Worm (Caenorhabditis elegans): ENCODE measurements around the gene Y38C1AA.19.

The Y38C1AA.19 gene

DNA sequence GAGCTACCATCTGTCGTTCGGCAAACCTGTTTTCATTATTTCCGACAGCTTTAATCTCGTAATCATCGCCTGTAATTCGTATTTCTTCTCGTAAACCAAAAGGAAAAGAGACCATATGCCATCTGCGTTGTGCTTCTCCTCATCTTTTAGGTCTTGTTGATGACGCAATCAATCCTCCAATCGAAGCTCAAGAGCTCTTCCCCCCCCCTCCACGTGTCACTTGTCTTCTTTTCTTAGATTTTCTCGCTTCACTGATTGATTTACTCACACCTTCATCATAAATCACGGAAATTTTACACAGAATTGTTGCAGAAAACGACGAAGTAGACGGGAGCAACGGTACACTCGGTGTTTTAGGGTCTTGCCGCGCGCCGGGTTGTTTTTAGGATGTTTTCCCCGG is 18.7 kb downstream of the Y38C1AA.19 start, which contains the start of gene tcl-2:
TSS of gene tcl-2 (plus strand) at position 388 of the 400 bp plus-strand sequence.
- TF ChIP-seq nhr-102 (tag; optimal IDR thresholded peaks at IDR 0.05) (no peak), R02D3.7 (tag; optimal IDR thresholded peaks at IDR 0.05) (no peak), lin-39 (tag; optimal IDR thresholded peaks at IDR 0.05) (no peak), Y5F2A.4 (GFP tag; optimal IDR thresholded peaks at IDR 0.05) (no peak)

- TF ChIP-seq nhr-76 (tag; optimal IDR thresholded peaks at IDR 0.05): no peak
- no peak for TF ChIP-seq daf-16 (GFP tag; optimal IDR thresholded peaks at IDR 0.05)
- TF ChIP-seq daf-16 (tag; optimal IDR thresholded peaks at IDR 0.05): no peak
- TF ChIP-seq spr-1 (tag; optimal IDR thresholded peaks at IDR 0.05): no peak
- no peak for TF ChIP-seq ces-1 (GFP tag; optimal IDR thresholded peaks at IDR 0.05)
- TF ChIP-seq nhr-28 (tag; optimal IDR thresholded peaks at IDR 0.05): no peak
- no peak for TF ChIP-seq nhr-25 (tag; optimal IDR thresholded peaks at IDR 0.05; ENCODE audit: borderline replicate concordance, insufficient read depth)
- TF ChIP-seq arid-1 (GFP tag; conservative IDR thresholded peaks at IDR 0.05): no peak
- no peak for TF ChIP-seq unc-39 (tag; optimal IDR thresholded peaks at IDR 0.05)
- TF ChIP-seq cey-2 (tag; optimal IDR thresholded peaks at IDR 0.05; ENCODE audit: borderline replicate concordance, insufficient read depth): no peak
- no peak for TF ChIP-seq snpc-4 (tag; optimal IDR thresholded peaks at IDR 0.05)
- no peak for TF ChIP-seq lin-39 (tag; optimal IDR thresholded peaks at IDR 0.05)
- no peak for TF ChIP-seq F26F4.8 (GFP tag; conservative IDR thresholded peaks at IDR 0.05)
Observed at ce11 chrIV:179700-180099, 19.7 kb downstream of the Y38C1AA.19 start.

DNA sequence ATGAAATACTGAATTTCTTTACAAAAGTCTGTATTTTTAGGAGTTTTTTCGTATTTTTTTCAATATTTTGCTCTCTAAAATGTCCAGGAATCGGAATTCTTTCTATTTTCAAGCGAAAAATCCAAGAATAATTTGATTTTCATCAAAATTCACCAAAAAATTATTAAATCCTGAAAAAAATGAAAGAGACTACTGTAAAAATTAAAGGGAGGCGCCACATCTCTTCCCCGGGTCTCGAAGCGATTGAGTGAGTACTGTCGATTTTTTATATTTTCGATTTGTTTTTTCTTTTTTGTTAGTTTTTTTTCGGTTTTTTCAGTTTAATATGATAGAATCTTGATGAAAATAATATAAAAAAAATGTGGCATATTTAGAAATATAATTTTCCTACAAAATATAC is 23.6 kb downstream of the Y38C1AA.19 start:
- TF ChIP-seq aha-1 (tag) (peak; percentile 59), pha-4 (GFP tag; IDR thresholded peaks at IDR 0.05) (no peak), pha-4 (tag; optimal IDR thresholded peaks at IDR 0.05) (no peak), F10B5.3 (tag; optimal IDR thresholded peaks at IDR 0.05) (no peak)

ce11 chrIV:184184-184583 is 24.2 kb downstream of the Y38C1AA.19 start, which contains the start of gene pnc-1:
pnc-1 (plus strand) TSS chrIV:184484.
- TF ChIP-seq unc-62 (GFP tag; optimal IDR thresholded peaks at IDR 0.05 in 1 of 2) (peak in 1 of 2 experiments; percentile 63), unc-62 (tag; optimal IDR thresholded peaks at IDR 0.05) (no peak), ceh-62 (tag; optimal IDR thresholded peaks at IDR 0.05) (no peak)

ce11 chrIV:186110-186509 is 26.1 kb downstream of the Y38C1AA.19 start:
- TF ChIP-seq nhr-11 (tag; optimal IDR thresholded peaks at IDR 0.05) (peak; percentile 31), rbr-2 (tag; optimal IDR thresholded peaks at IDR 0.05) (peak; percentile 13), ceh-44 (GFP tag; IDR thresholded peaks at IDR 0.05) (no peak), aha-1 (tag) (peak; percentile 5), unc-130 (GFP tag; optimal IDR thresholded peaks at IDR 0.05) (no peak)

- TF ChIP-seq daf-19 (GFP tag; conservative IDR thresholded peaks at IDR 0.05) (no peak), mes-2 (tag; optimal IDR thresholded peaks at IDR 0.05; ENCODE audit: poor library complexity, severe bottlenecking) (no peak), nhr-41 (GFP tag; IDR thresholded peaks at IDR 0.05) (0 out of 2 replicates have a peak, but pooled peaks have one; percentile 43), set-16 (GFP tag; IDR thresholded peaks at IDR 0.05) (no peak), cey-2 (tag; optimal IDR thresholded peaks at IDR 0.05; ENCODE audit: borderline replicate concordance, insufficient read depth) (no peak), fkh-10 (GFP tag; optimal IDR thresholded peaks at IDR 0.05) (no peak), unc-62 (GFP tag; optimal IDR thresholded peaks at IDR 0.05 in 1 of 2) (peak in 1 of 2 experiments; percentile 25), unc-62 (tag; optimal IDR thresholded peaks at IDR 0.05) (no peak), ZK546.5 (tag; optimal IDR thresholded peaks at IDR 0.05) (no peak), duxl-1 (tag; optimal IDR thresholded peaks at IDR 0.05; ENCODE audit: poor library complexity) (no peak), fos-1 (tag; optimal IDR thresholded peaks at IDR 0.05) (no peak), T20F7.1 (GFP tag; optimal IDR thresholded peaks at IDR 0.05) (no peak), jun-1 (tag; optimal IDR thresholded peaks at IDR 0.05) (no peak), mxl-3 (GFP tag; optimal IDR thresholded peaks at IDR 0.05) (no peak), Y5F2A.4 (GFP tag; optimal IDR thresholded peaks at IDR 0.05) (no peak), tag-97 (GFP tag; IDR thresholded peaks at IDR 0.05) (no peak), attf-4 (tag; optimal IDR thresholded peaks at IDR 0.05) (no peak), daf-12 (tag; optimal IDR thresholded peaks at IDR 0.05) (no peak), lin-39 (tag; optimal IDR thresholded peaks at IDR 0.05) (no peak), ctbp-1 (GFP tag; IDR thresholded peaks at IDR 0.05) (no peak), nhr-77 (tag; optimal IDR thresholded peaks at IDR 0.05) (no peak), nhr-10 (tag; optimal IDR thresholded peaks at IDR 0.05) (no peak)
Observed at ce11 chrIV:187336-187735, 27.4 kb downstream of the Y38C1AA.19 start.
